Worm (Caenorhabditis elegans): ENCODE data around the gene F54D10.9.

ce11 chrII:3781238-3781637 is 51.0 kb downstream of the F54D10.9 start:
- TF ChIP-seq snpc-4 (GFP tag; optimal IDR thresholded peaks at IDR 0.05): no peak
- TF ChIP-seq snpc-4 (tag; optimal IDR thresholded peaks at IDR 0.05): no peak
- TF ChIP-seq hsf-1 (GFP tag; IDR thresholded peaks at IDR 0.05): no peak
- no peak for TF ChIP-seq rec-8 (tag; optimal IDR thresholded peaks at IDR 0.05)
- no peak for TF ChIP-seq K12H6.12 (tag; optimal IDR thresholded peaks at IDR 0.05)
- TF ChIP-seq tbx-9 (tag; optimal IDR thresholded peaks at IDR 0.05; ENCODE audit: borderline replicate concordance): no peak
- no peak for TF ChIP-seq Y95B8A.8 (GFP tag; IDR thresholded peaks at IDR 0.05)
- no peak for TF ChIP-seq nfya-1 (tag; optimal IDR thresholded peaks at IDR 0.05; ENCODE audit: borderline replicate concordance, insufficient read depth)
- TF ChIP-seq sea-2 (GFP tag; IDR thresholded peaks at IDR 0.05): no peak
- TF ChIP-seq lsy-27 (tag; optimal IDR thresholded peaks at IDR 0.05; ENCODE audit: borderline replicate concordance, insufficient read depth): no peak
- TF ChIP-seq ZK185.1 (tag; optimal IDR thresholded peaks at IDR 0.05; ENCODE audit: poor library complexity, severe bottlenecking): no peak
- no peak for TF ChIP-seq unc-130 (GFP tag; optimal IDR thresholded peaks at IDR 0.05)
- TF ChIP-seq F37B4.10 (GFP tag; IDR thresholded peaks at IDR 0.05): no peak
- no peak for TF ChIP-seq somi-1 (GFP tag; optimal IDR thresholded peaks at IDR 0.05)

Data from whole organism, young adult.